Fruit fly (Drosophila melanogaster): Measurements from ENCODE around the gene CG2076.

CG2076 gene

dm6 chrX:11124126-11124748 lies 34.2 kb downstream of the CG2076 start, which contains the start of gene CG11122:
CG11122 (minus strand) TSS chrX:11124726.
- TF ChIP-seq Ets98B (GFP tag; IDR thresholded peaks at IDR 0.05) (no peak), CG4496 (GFP tag; IDR thresholded peaks at IDR 0.05) (peak; percentile 36; the same call in 1 of the 3 replicates)

- TF ChIP-seq CG12605 (GFP tag; IDR thresholded peaks at IDR 0.05) (no peak), CG34367 (tag; optimal IDR thresholded peaks at IDR 0.05) (no peak), fd96Ca (GFP tag; IDR thresholded peaks at IDR 0.05) (no peak), EcR (GFP tag; optimal IDR thresholded peaks at IDR 0.05) (no peak), CG10348 (GFP tag; IDR thresholded peaks at IDR 0.05) (no peak), Pif1B (GFP tag; optimal IDR thresholded peaks at IDR 0.05) (no peak), rn (GFP tag; IDR thresholded peaks at IDR 0.05) (no peak), CG8159 (tag; optimal IDR thresholded peaks at IDR 0.05) (no peak), CG9948 (tag; optimal IDR thresholded peaks at IDR 0.05) (no peak), CG32121 (GFP tag; IDR thresholded peaks at IDR 0.05) (no peak), CG8301 (tag; optimal IDR thresholded peaks at IDR 0.05) (no peak), gl (tag; optimal IDR thresholded peaks at IDR 0.05) (no peak), D1 (tag; optimal IDR thresholded peaks at IDR 0.05) (no peak), CG13204 (GFP tag; optimal IDR thresholded peaks at IDR 0.05) (no peak)
These were observed 34.9 kb downstream of the CG2076 start, which contains the start of gene Rpt3 for dm6 chrX:11124749-11125508. Rpt3 (plus strand) TSS chrX:11125101.

- TF ChIP-seq CG12605 (GFP tag; IDR thresholded peaks at IDR 0.05) (0 out of 2 replicates have a peak, but pooled peaks have one; percentile 13), fd96Ca (GFP tag; IDR thresholded peaks at IDR 0.05) (no peak), CG34367 (tag; optimal IDR thresholded peaks at IDR 0.05) (no peak)
These were observed 38.8 kb downstream of the CG2076 start, which contains the start of gene SrpRalpha for dm6 chrX:11128828-11129227. SrpRalpha (minus strand) TSS chrX:11129087.

- TF ChIP-seq CG17806 (tag; optimal IDR thresholded peaks at IDR 0.05) (no peak), CG14655 (GFP tag; optimal IDR thresholded peaks at IDR 0.05) (no peak), CG9948 (tag; optimal IDR thresholded peaks at IDR 0.05) (no peak), fd96Ca (GFP tag; IDR thresholded peaks at IDR 0.05) (no peak), EcR (GFP tag; optimal IDR thresholded peaks at IDR 0.05) (no peak), CG15710 (tag; optimal IDR thresholded peaks at IDR 0.05) (no peak), CG10348 (GFP tag; IDR thresholded peaks at IDR 0.05) (no peak), CG8159 (tag; optimal IDR thresholded peaks at IDR 0.05) (no peak), CG32121 (GFP tag; IDR thresholded peaks at IDR 0.05) (no peak), Pif1A (GFP tag; optimal IDR thresholded peaks at IDR 0.05) (no peak), rn (GFP tag; IDR thresholded peaks at IDR 0.05) (no peak), CG4496 (GFP tag; IDR thresholded peaks at IDR 0.05) (no peak)
These were observed 42.3 kb downstream of the CG2076 start, which contains the start of gene CG44385 for dm6 chrX:11132312-11132711. CG44385 (minus strand) TSS chrX:11132412.

dm6 chrX:11135840-11136586 lies 46.0 kb downstream of the CG2076 start:
- no peak for TF ChIP-seq CG8301 (tag; optimal IDR thresholded peaks at IDR 0.05)
- TF ChIP-seq EcR (GFP tag; optimal IDR thresholded peaks at IDR 0.05): peak; percentile 15

dm6 chrX:11136587-11137512 lies 46.8 kb downstream of the CG2076 start, which contains the start of gene Klp10A:
Klp10A (minus strand) TSS chrX:11137118.
- no peak for TF ChIP-seq gl (tag; optimal IDR thresholded peaks at IDR 0.05)
- peak; percentile 22 for TF ChIP-seq CG15710 (tag; optimal IDR thresholded peaks at IDR 0.05)
- TF ChIP-seq Pif1B (GFP tag; optimal IDR thresholded peaks at IDR 0.05): no peak
- no peak for TF ChIP-seq CG17806 (tag; optimal IDR thresholded peaks at IDR 0.05)
- TF ChIP-seq fd96Ca (GFP tag; IDR thresholded peaks at IDR 0.05): no peak
- TF ChIP-seq Ets98B (GFP tag; IDR thresholded peaks at IDR 0.05): no peak
- no peak for TF ChIP-seq CG13204 (GFP tag; optimal IDR thresholded peaks at IDR 0.05)
